Fruit fly (Drosophila melanogaster): ENCODE data around the gene CG7290.

The CG7290 gene

DNA sequence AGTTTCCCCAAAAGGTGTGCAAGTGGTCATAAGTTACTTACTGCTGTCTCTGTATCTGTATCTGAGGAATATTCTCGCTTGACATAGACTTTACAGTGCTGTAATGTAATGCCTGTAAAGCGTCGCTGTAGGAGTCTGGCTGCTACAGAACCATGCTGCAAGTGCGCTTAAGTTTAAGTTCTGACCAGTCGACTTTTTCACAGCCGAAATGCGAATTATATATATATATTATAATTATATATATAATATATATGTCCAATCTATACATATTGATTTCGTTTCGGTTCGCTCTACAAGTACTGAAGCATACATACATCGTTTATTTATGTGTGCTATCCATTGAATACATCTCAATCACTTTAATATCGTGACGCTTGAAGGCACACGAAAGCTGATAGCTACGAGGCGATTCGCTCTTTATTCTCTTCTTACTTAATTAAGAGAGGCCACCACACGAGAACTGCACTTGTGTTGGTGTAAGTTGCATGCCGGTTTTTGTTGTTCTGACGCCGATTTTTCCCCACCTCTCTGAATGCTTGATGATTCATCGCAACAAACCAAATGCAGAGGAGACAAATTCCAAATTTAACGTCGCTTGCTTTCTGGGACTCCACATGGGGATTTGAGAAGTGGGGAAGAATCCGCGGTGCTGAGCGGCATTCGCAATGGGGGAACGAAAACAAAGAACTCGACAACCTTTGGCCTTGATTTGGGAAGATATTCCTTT, 19.4 kb downstream of the CG7290 start:
- peak; percentile 55 for TF ChIP-seq Sox14 (GFP tag; optimal IDR thresholded peaks at IDR 0.05)
- no peak for TF ChIP-seq Eip75B (GFP tag; optimal IDR thresholded peaks at IDR 0.05)
- TF ChIP-seq Sox102F (GFP tag; optimal IDR thresholded peaks at IDR 0.05): peak; percentile 30
- TF ChIP-seq CG32006 (GFP tag; optimal IDR thresholded peaks at IDR 0.05): peak; percentile 12
- TF ChIP-seq eg (GFP tag; IDR thresholded peaks at IDR 0.05): 0 out of 3 replicates have a peak, but pooled peaks have one; percentile 8
- TF ChIP-seq lz (GFP tag; optimal IDR thresholded peaks at IDR 0.05): no peak
- no peak for TF ChIP-seq acj6 (GFP tag; optimal IDR thresholded peaks at IDR 0.05)
- no peak for TF ChIP-seq pdm3 (GFP tag; optimal IDR thresholded peaks at IDR 0.05)
- TF ChIP-seq Blimp-1 (GFP tag; optimal IDR thresholded peaks at IDR 0.05): no peak
- TF ChIP-seq Ets96B (tag; optimal IDR thresholded peaks at IDR 0.05): no peak
- TF ChIP-seq CG8632 (GFP tag; optimal IDR thresholded peaks at IDR 0.05): no peak
- no peak for TF ChIP-seq Lpt (GFP tag; optimal IDR thresholded peaks at IDR 0.05)
- TF ChIP-seq Hr39 (GFP tag; optimal IDR thresholded peaks at IDR 0.05): no peak
- peak; percentile 17 for TF ChIP-seq CG16779 (tag; optimal IDR thresholded peaks at IDR 0.05)
- no peak for TF ChIP-seq CG9139 (GFP tag; optimal IDR thresholded peaks at IDR 0.05)
- no peak for TF ChIP-seq CG8319 (GFP tag; optimal IDR thresholded peaks at IDR 0.05)
- no peak for TF ChIP-seq CG11902 (GFP tag; optimal IDR thresholded peaks at IDR 0.05)
- TF ChIP-seq CG10669 (GFP tag; optimal IDR thresholded peaks at IDR 0.05): no peak
- no peak for TF ChIP-seq fd85E (GFP tag; optimal IDR thresholded peaks at IDR 0.05)
- TF ChIP-seq CG3919 (GFP tag; optimal IDR thresholded peaks at IDR 0.05): no peak
- TF ChIP-seq cyc (GFP tag; optimal IDR thresholded peaks at IDR 0.05): no peak
- no peak for TF ChIP-seq esn (GFP tag; optimal IDR thresholded peaks at IDR 0.05)
- no peak for TF ChIP-seq topi (GFP tag; optimal IDR thresholded peaks at IDR 0.05)
- TF ChIP-seq CG6808 (GFP tag; optimal IDR thresholded peaks at IDR 0.05): peak; percentile 24
- no peak for TF ChIP-seq Sox15 (GFP tag; optimal IDR thresholded peaks at IDR 0.05)
- peak; percentile 28 for TF ChIP-seq vri (GFP tag; optimal IDR thresholded peaks at IDR 0.05)
- no peak for TF ChIP-seq OdsH (GFP tag; optimal IDR thresholded peaks at IDR 0.05)
- TF ChIP-seq CG8119 (GFP tag; IDR thresholded peaks at IDR 0.05): no peak
- TF ChIP-seq CG1621 (tag; optimal IDR thresholded peaks at IDR 0.05): no peak
- no peak for TF ChIP-seq dac (GFP tag; optimal IDR thresholded peaks at IDR 0.05)
- TF ChIP-seq achi (GFP tag; optimal IDR thresholded peaks at IDR 0.05): no peak
- TF ChIP-seq CG6276 (GFP tag; optimal IDR thresholded peaks at IDR 0.05): no peak
- TF ChIP-seq svp (GFP tag): peak; percentile 79
- peak; percentile 46 for TF ChIP-seq net (GFP tag; optimal IDR thresholded peaks at IDR 0.05)
- no peak for TF ChIP-seq CG31627 (GFP tag; optimal IDR thresholded peaks at IDR 0.05)
- TF ChIP-seq Hr38 (GFP tag; optimal IDR thresholded peaks at IDR 0.05): no peak
- no peak for TF ChIP-seq Eip93F (GFP tag; optimal IDR thresholded peaks at IDR 0.05)
- no peak for TF ChIP-seq CG6854 (GFP tag; optimal IDR thresholded peaks at IDR 0.05)
- peak; percentile 50; the same call in 2 of the 3 replicates for TF ChIP-seq CG6163 (GFP tag; IDR thresholded peaks at IDR 0.05)
- no peak for TF ChIP-seq Ets21C (GFP tag; optimal IDR thresholded peaks at IDR 0.05)
- no peak for TF ChIP-seq Met (GFP tag; optimal IDR thresholded peaks at IDR 0.05)
- TF ChIP-seq CG6792 (GFP tag; optimal IDR thresholded peaks at IDR 0.05): no peak
- peak; percentile 41 for TF ChIP-seq fkh (GFP tag; optimal IDR thresholded peaks at IDR 0.05)
- no peak for TF ChIP-seq Eip78C (GFP tag)
- peak; percentile 33 for TF ChIP-seq CG34406 (GFP tag; optimal IDR thresholded peaks at IDR 0.05)
- TF ChIP-seq fd59A (GFP tag; optimal IDR thresholded peaks at IDR 0.05): no peak
- TF ChIP-seq CG3032 (tag; optimal IDR thresholded peaks at IDR 0.05): no peak
- no peak for TF ChIP-seq CG4318 (GFP tag; optimal IDR thresholded peaks at IDR 0.05)
- TF ChIP-seq ss (GFP tag; optimal IDR thresholded peaks at IDR 0.05): peak; percentile 57 to 83
- TF ChIP-seq spab (GFP tag; optimal IDR thresholded peaks at IDR 0.05): no peak
- TF ChIP-seq CG15336 (GFP tag; IDR thresholded peaks at IDR 0.05): no peak
- TF ChIP-seq CG11762 (GFP tag; optimal IDR thresholded peaks at IDR 0.05; ENCODE audit: insufficient read depth): no peak

Measured in whole organism, prepupa.